Worm (Caenorhabditis elegans) whole organism, L1 larva: ENCODE data around the gene tsp-1.

Experiments
- ama-1 ChIP-seq: fragments of 150-350 bp; optimal IDR thresholded peaks from 2 replicates; lab custom pipeline; 2014
- egl-27 ChIP-seq, 2 experiments: fragments of 150-350 bp in 1 of 2; sonication (generic microtip); optimal IDR thresholded peaks; 3 replicates each; lab custom pipeline; 2017 to 2018; ENCODE audit warnings: missing biosample characterization in 2 of 2, missing genetic modification characterization in 2 of 2, missing genetic modification reagents in 2 of 2
- mef-2 ChIP-seq: fragments of 150-350 bp; optimal IDR thresholded peaks from 2 replicates; lab custom pipeline; 2014; ENCODE audit warnings: missing biosample characterization, missing genetic modification characterization
- nhr-90 ChIP-seq: sonication (generic microtip); optimal IDR thresholded peaks from 2 replicates; lab custom pipeline; 2016; ENCODE audit warnings: mild to moderate bottlenecking, missing genetic modification characterization, missing compliant biosample characterization; ENCODE audit not compliant: poor library complexity
- skn-1 ChIP-seq: fragments of 150-350 bp; optimal IDR thresholded peaks from 2 replicates; lab custom pipeline; 2014; ENCODE audit warnings: missing biosample characterization, missing genetic modification characterization

- no peak for TF ChIP-seq mef-2 (tag; lab: Kevin White, UChicago)
- TF ChIP-seq ama-1 (lab: Kevin White, UChicago), result no peak
- no peak for TF ChIP-seq egl-27 (tag; optimal IDR thresholded peaks at IDR 0.05; lab: Kevin White, UChicago)
- no peak for TF ChIP-seq nhr-90 (tag; lab: Kevin White, UChicago)
- no peak for TF ChIP-seq skn-1 (tag; lab: Kevin White, UChicago)
These were observed 44.3 kb upstream of the tsp-1 start for ce11 chrIII:8283525-8283924.
